Worm (Caenorhabditis elegans): ENCODE results near the gene alg-1.

ce11 chrX:13900047-13900446, 48.9 kb upstream of the alg-1 start, which contains the start of gene sra-38:
- TF ChIP-seq W03F9.2 (tag; optimal IDR thresholded peaks at IDR 0.05) (no peak), him-1 (tag; optimal IDR thresholded peaks at IDR 0.05) (no peak)
